Worm (Caenorhabditis elegans): ENCODE data around the gene F55A4.7.

The F55A4.7 gene

DNA sequence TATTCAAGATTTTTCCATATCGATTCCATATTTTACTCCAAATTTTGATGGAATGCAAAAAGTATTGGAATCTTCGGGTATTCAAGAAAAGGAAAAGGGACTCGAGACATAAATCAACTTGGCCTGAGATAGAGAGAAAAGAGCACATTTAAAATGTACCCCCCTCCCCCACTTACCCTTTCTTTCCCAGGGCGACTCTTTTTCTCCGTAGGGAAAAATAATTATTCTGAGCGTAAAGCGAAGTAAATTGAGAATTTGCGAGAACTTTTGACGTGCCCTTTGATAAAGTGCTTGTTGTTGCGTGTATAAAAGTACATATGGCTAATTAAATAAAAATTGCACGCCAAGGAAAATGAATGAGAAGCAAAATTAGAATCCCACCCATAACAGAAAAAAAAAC lies 22.5 kb upstream of the F55A4.7 start:
- TF ChIP-seq ces-1 (GFP tag; optimal IDR thresholded peaks at IDR 0.05) (peak; percentile 64), hlh-1 (tag; optimal IDR thresholded peaks at IDR 0.05) (no peak), ztf-11 (tag; optimal IDR thresholded peaks at IDR 0.05) (no peak)

DNA sequence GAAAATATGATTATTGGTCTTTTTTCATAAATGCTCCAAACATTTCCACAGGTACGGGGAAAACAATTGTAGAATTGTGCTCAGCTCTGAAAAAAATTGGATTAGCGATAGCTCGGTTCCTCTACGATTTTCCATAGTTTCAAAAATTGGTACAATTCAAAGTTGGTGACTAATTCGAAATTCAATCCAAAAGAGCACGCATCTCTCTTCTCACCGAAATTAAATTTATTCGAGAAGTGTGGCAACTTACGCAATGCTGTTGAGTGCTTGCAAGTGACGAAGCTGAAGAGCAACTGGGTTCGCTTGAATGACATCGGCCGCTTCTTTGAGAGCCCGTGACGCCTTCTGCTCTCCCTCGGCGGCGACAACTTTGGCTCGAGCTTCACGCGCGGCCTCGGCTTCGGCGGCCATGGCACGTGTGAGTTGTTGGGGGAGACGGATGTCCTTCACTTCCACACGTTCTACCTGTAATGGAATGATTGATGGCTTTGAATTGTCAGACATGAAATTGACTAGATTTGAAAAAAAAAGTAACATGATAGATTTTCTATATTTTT lies 19.7 kb upstream of the F55A4.7 start:
- no peak for TF ChIP-seq hlh-1 (tag; optimal IDR thresholded peaks at IDR 0.05)
- TF ChIP-seq ces-1 (GFP tag; optimal IDR thresholded peaks at IDR 0.05) = peak; percentile 95

DNA sequence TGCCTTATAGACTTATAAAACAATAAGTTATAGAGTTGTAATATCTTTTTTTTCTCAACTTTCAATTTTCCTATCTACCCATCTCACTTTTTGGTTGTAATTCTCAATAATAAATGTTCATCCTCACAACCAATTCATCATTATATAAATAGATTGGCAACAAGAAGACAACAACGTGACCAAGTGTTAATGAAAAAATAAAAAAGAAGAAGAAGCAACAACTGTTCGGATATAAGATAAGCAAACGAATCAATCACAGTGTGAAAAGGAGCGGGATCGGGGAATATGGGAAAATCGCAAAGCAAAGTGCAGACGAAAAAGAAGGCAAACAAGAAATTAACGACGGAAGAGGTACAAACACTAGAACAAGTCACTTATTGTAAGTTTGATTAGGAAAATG lies 15.7 kb upstream of the F55A4.7 start, which contains the start of gene ncs-3:
Gene ncs-3 (plus strand): TSS at position 153 of the 400 bp plus-strand sequence.
- TF ChIP-seq drap-1 (GFP tag; optimal IDR thresholded peaks at IDR 0.05) (no peak), unc-62 (GFP tag; optimal IDR thresholded peaks at IDR 0.05) (peak; percentile 71), hlh-1 (tag; optimal IDR thresholded peaks at IDR 0.05) (peak; percentile 36), unc-120 (tag; optimal IDR thresholded peaks at IDR 0.05; ENCODE audit: poor library complexity, severe bottlenecking) (peak; percentile 62)

DNA sequence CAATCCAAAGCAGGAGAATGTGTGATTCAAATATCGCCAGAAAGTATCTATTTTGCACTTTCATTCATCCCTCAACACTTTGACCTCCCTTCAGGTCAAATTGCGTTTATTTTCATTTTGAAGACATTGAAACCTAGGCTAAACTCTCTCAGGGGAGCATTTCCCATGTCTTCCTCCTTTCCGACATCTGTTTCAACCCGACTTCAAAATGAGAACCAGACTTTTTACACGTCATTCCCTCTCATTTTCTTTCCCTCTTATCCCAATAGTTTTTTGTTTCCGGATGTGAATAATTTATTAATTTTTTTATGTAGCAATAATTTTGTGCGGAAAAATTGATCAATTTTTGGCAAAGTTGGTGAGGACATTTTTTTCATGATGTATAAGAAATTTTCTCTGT lies 14.7 kb upstream of the F55A4.7 start:
- TF ChIP-seq ces-1 (GFP tag; optimal IDR thresholded peaks at IDR 0.05) (no peak), tbx-8 (GFP tag; optimal IDR thresholded peaks at IDR 0.05) (no peak), blmp-1 (tag; optimal IDR thresholded peaks at IDR 0.05) (no peak), cnd-1 (tag; optimal IDR thresholded peaks at IDR 0.05) (no peak), unc-39 (tag; optimal IDR thresholded peaks at IDR 0.05) (no peak), drap-1 (GFP tag; optimal IDR thresholded peaks at IDR 0.05) (no peak), ham-2 (GFP tag; optimal IDR thresholded peaks at IDR 0.05) (no peak)

DNA sequence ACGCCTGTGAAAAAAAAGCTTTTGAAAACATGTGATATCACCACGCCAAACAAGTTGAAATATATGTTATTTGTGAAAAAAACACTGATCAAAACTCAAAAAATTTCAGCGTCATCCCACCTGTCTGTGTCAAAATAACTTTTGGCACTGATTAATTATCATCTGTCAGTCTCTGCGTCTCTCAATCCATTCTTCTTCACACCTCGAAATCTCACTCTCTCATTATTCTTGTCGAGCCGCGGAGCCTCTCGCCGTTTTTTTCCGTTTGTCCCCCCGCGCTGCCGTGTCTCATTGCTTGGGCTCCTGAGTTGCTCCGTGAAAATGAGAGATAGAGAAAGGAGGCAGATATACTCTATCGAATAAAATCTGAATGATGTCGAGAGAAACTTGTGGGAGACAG lies 12.8 kb upstream of the F55A4.7 start:
- no peak for TF ChIP-seq ces-1 (GFP tag; optimal IDR thresholded peaks at IDR 0.05)
- TF ChIP-seq unc-62 (GFP tag; optimal IDR thresholded peaks at IDR 0.05) = peak; percentile 79
- peak; percentile 1 for TF ChIP-seq unc-120 (tag; optimal IDR thresholded peaks at IDR 0.05; ENCODE audit: poor library complexity, severe bottlenecking)

DNA sequence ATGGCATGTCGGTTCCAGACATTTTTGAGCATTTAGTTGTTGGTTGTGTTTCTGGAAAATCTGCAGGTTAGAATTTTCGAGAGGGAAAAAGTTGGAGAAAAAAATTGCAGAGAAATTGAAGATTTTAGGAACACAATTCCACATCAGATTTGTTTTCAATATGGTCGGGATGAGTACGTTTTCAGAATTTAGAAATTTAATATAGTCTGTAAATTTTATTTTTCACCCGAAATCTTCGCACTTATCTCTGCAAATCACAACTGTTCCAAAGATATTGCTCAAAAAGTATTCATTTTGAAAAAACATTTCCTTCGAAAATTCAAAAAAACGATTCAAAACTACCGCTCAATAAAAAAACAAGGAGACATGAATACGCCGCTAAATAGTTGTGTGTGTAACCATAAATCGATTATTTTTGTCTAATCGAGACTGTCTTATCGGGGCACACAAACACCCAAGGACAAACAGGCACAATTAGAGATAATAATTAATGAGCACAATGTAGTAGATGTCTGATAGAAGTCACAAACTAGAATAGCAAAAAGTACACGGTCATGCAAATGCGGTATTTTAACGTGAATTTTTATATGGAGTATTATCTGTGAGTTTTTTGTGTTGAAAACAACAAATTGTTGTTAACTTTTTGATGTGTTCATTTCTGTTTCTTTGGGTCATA lies 8.0 kb upstream of the F55A4.7 start, which contains the start of gene vpat-1:
Gene vpat-1 (minus strand): TSS at position 51 of the 676 bp plus-strand sequence.
- TF ChIP-seq mab-5 (tag; optimal IDR thresholded peaks at IDR 0.05) = no peak
- TF ChIP-seq sptf-1 (tag; optimal IDR thresholded peaks at IDR 0.05) = no peak
- TF ChIP-seq unc-62 (GFP tag; optimal IDR thresholded peaks at IDR 0.05) = no peak
- TF ChIP-seq unc-39 (tag; optimal IDR thresholded peaks at IDR 0.05) = no peak
- TF ChIP-seq nhr-237 (tag; optimal IDR thresholded peaks at IDR 0.05) = no peak
- no peak for TF ChIP-seq lsy-2 (tag; optimal IDR thresholded peaks at IDR 0.05)

DNA sequence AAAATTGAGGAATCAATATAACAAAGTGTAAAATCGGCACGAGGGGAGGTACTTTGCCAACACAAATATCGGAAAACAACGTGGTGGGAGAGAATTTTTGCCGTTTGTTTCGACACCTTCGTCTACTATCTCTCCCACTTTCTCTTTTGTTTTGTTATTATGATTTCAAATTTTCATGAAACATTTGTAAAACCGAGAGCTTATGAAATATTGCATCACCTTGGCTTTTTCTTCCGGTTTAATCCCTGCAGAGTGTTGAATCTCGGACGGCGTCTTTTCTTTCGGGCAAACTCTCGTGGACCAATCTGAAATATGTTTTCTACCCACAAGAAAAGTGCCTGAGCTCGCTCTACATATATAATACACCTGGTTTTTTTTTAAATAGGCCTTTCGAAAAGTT lies 6.1 kb upstream of the F55A4.7 start:
- no peak for TF ChIP-seq blmp-1 (tag; optimal IDR thresholded peaks at IDR 0.05)
- no peak for TF ChIP-seq ces-1 (GFP tag; optimal IDR thresholded peaks at IDR 0.05)
- TF ChIP-seq nhr-12 (tag; optimal IDR thresholded peaks at IDR 0.05) = no peak
- TF ChIP-seq M03D4.4 (tag; optimal IDR thresholded peaks at IDR 0.05) = no peak
- no peak for TF ChIP-seq elt-1 (tag; optimal IDR thresholded peaks at IDR 0.05; ENCODE audit: borderline replicate concordance, insufficient read depth)
- no peak for TF ChIP-seq lin-32 (GFP tag; optimal IDR thresholded peaks at IDR 0.05)
- no peak for TF ChIP-seq zip-8 (tag; optimal IDR thresholded peaks at IDR 0.05)
- no peak for TF ChIP-seq nhr-28 (tag; optimal IDR thresholded peaks at IDR 0.05)
- no peak for TF ChIP-seq sem-2 (GFP tag; optimal IDR thresholded peaks at IDR 0.05)
- TF ChIP-seq elt-3 (tag; optimal IDR thresholded peaks at IDR 0.05) = no peak
- no peak for TF ChIP-seq tbx-8 (GFP tag; optimal IDR thresholded peaks at IDR 0.05)
- no peak for TF ChIP-seq bed-3 (GFP tag; optimal IDR thresholded peaks at IDR 0.05)
- TF ChIP-seq flh-1 (GFP tag; optimal IDR thresholded peaks at IDR 0.05) = no peak
- TF ChIP-seq nhr-237 (tag; optimal IDR thresholded peaks at IDR 0.05) = no peak

Data from whole organism, mixed stage, embryonic.